Worm (Caenorhabditis elegans) whole organism, late embryonic: Measurements from ENCODE around the gene C55C3.3.
A peak's percentile ranks its signal among the peaks of the same experiment; 100 is the strongest.

Experiments
- C08G9.2 ChIP-seq: sonication (generic microtip); optimal IDR thresholded peaks from 2 replicates; lab custom pipeline; 2016; ENCODE audit warnings: mild to moderate bottlenecking, missing genetic modification characterization, moderate library complexity, missing compliant biosample characterization
- C38D4.7 ChIP-seq: fragments of 200-800 bp; sonication (Bioruptor generic); optimal IDR thresholded peaks from 2 replicates; lab custom pipeline; 2018; ENCODE audit warnings: mild to moderate bottlenecking, missing genetic modification characterization, moderate library complexity, missing compliant biosample characterization
- F13H6.1 ChIP-seq: sonication (generic microtip); optimal IDR thresholded peaks from 2 replicates; lab custom pipeline; 2016; ENCODE audit warnings: missing genetic modification characterization, missing compliant biosample characterization
- T23F11.4 ChIP-seq: fragments of 200-800 bp; sonication (Bioruptor generic); optimal IDR thresholded peaks from 2 replicates; lab custom pipeline; 2018; ENCODE audit warnings: mild to moderate bottlenecking, missing genetic modification characterization, missing compliant biosample characterization
- ahr-1 ChIP-seq: sonication (generic microtip); optimal IDR thresholded peaks from 2 replicates; lab custom pipeline; 2016; ENCODE audit warnings: missing genetic modification characterization, missing compliant biosample characterization
- ama-1 ChIP-seq: fragments of 150-350 bp; optimal IDR thresholded peaks from 2 replicates; lab custom pipeline; 2014
- ceh-14 ChIP-seq: sonication (generic microtip); optimal IDR thresholded peaks from 2 replicates; lab custom pipeline; 2016; ENCODE audit warnings: missing genotype, missing genetic modification characterization, missing compliant biosample characterization
- ceh-18 ChIP-seq: sonication (generic microtip); optimal IDR thresholded peaks from 2 replicates; lab custom pipeline; 2016; ENCODE audit warnings: missing genetic modification characterization, missing compliant biosample characterization
- ceh-19 ChIP-seq: fragments of 200-800 bp; sonication (Bioruptor generic); optimal IDR thresholded peaks from 2 replicates; lab custom pipeline; 2018; ENCODE audit warnings: mild to moderate bottlenecking, missing genetic modification characterization, missing compliant biosample characterization
- ceh-2 ChIP-seq: sonication (generic microtip); optimal IDR thresholded peaks from 2 replicates; lab custom pipeline; 2016; ENCODE audit warnings: missing genotype, missing genetic modification characterization, missing compliant biosample characterization
- ceh-24 ChIP-seq: sonication (generic microtip); optimal IDR thresholded peaks from 2 replicates; lab custom pipeline; 2016; ENCODE audit warnings: mild to moderate bottlenecking, missing genetic modification characterization, missing compliant biosample characterization
- ceh-30 ChIP-seq: fragments of 150-350 bp; optimal IDR thresholded peaks from 2 replicates; lab custom pipeline; 2014; ENCODE audit warnings: missing biosample characterization, missing genetic modification characterization
- ceh-31 ChIP-seq: sonication (generic microtip); optimal IDR thresholded peaks from 2 replicates; lab custom pipeline; 2016; ENCODE audit warnings: missing genetic modification characterization, missing compliant biosample characterization
- ceh-34 ChIP-seq: sonication (generic microtip); optimal IDR thresholded peaks from 2 replicates; lab custom pipeline; 2016; ENCODE audit warnings: mild to moderate bottlenecking, missing genetic modification characterization, missing compliant biosample characterization
- ceh-45 ChIP-seq: fragments of 200-800 bp; sonication (Bioruptor generic); IDR thresholded peaks from 2 replicates; pipeline ENCODE4 v1.3.6; 2022; ENCODE audit warnings: missing genetic modification reagents, missing genetic modification characterization, missing compliant biosample characterization
- ceh-48 ChIP-seq: sonication (generic microtip); optimal IDR thresholded peaks from 2 replicates; lab custom pipeline; 2016; ENCODE audit warnings: missing genetic modification characterization, inconsistent platforms, missing compliant biosample characterization
- dve-1 ChIP-seq: sonication (generic microtip); optimal IDR thresholded peaks from 2 replicates; lab custom pipeline; 2017; ENCODE audit warnings: antibody characterized with exemption, mild to moderate bottlenecking, missing genetic modification characterization, missing compliant biosample characterization
- elt-2 ChIP-seq: sonication (generic microtip); optimal IDR thresholded peaks from 2 replicates; lab custom pipeline; 2016; ENCODE audit warnings: missing genetic modification reagents, missing genetic modification characterization, missing compliant biosample characterization
- eyg-1 ChIP-seq: sonication (generic microtip); optimal IDR thresholded peaks from 2 replicates; lab custom pipeline; 2016; ENCODE audit warnings: missing genotype, missing genetic modification characterization, missing compliant biosample characterization
- fkh-6 ChIP-seq: sonication (generic microtip); optimal IDR thresholded peaks from 2 replicates; lab custom pipeline; 2016; ENCODE audit warnings: missing genetic modification characterization, missing compliant biosample characterization
- hlh-30 ChIP-seq: sonication (generic microtip); optimal IDR thresholded peaks from 2 replicates; lab custom pipeline; 2017; ENCODE audit warnings: antibody characterized with exemption, missing genetic modification characterization, missing compliant biosample characterization; ENCODE audit not compliant: insufficient read depth
- lin-11 ChIP-seq: fragments of 200-800 bp; sonication (Bioruptor generic); optimal IDR thresholded peaks from 2 replicates; lab custom pipeline; 2018; ENCODE audit warnings: mild to moderate bottlenecking, missing genetic modification characterization, missing compliant biosample characterization
- nfya-1 ChIP-seq: sonication (generic microtip); optimal IDR thresholded peaks from 2 replicates; lab custom pipeline; 2017; ENCODE audit warnings: missing genetic modification characterization, mild to moderate bottlenecking, missing compliant biosample characterization, antibody characterized with exemption, moderate library complexity
- nhr-11 ChIP-seq: fragments of 150-350 bp; optimal IDR thresholded peaks from 2 replicates; lab custom pipeline; 2014; ENCODE audit warnings: missing biosample characterization, missing genetic modification characterization
- nhr-232 ChIP-seq: sonication (generic microtip); optimal IDR thresholded peaks from 2 replicates; lab custom pipeline; 2016; ENCODE audit warnings: missing genetic modification characterization, missing compliant biosample characterization
- npax-4 ChIP-seq: sonication (generic microtip); optimal IDR thresholded peaks from 2 replicates; lab custom pipeline; 2016; ENCODE audit warnings: missing genetic modification characterization, missing compliant biosample characterization
- odd-2 ChIP-seq: sonication (generic microtip); optimal IDR thresholded peaks from 2 replicates; lab custom pipeline; 2017; ENCODE audit warnings: antibody characterized with exemption, mild to moderate bottlenecking, missing genetic modification characterization, missing compliant biosample characterization
- pha-4 ChIP-seq: fragments of 150-350 bp; optimal IDR thresholded peaks from 2 replicates; lab custom pipeline; 2018; ENCODE audit warnings: missing biosample characterization, missing genetic modification reagents, missing genetic modification characterization
- pqm-1 ChIP-seq: sonication (generic microtip); optimal IDR thresholded peaks from 2 replicates; lab custom pipeline; 2016; ENCODE audit warnings: missing genetic modification characterization, missing compliant biosample characterization
- ref-2 ChIP-seq: sonication (generic microtip); optimal IDR thresholded peaks from 2 replicates; lab custom pipeline; 2016; ENCODE audit warnings: missing genetic modification characterization, missing compliant biosample characterization
- rnt-1 ChIP-seq: sonication (generic microtip); optimal IDR thresholded peaks from 2 replicates; lab custom pipeline; 2016; ENCODE audit warnings: missing genetic modification characterization, missing compliant biosample characterization
- sdc-2 ChIP-seq: sonication (generic microtip); optimal IDR thresholded peaks from 2 replicates; lab custom pipeline; 2016; ENCODE audit warnings: missing genotype, missing genetic modification characterization, missing compliant biosample characterization
- tbx-2 ChIP-seq: sonication (generic microtip); optimal IDR thresholded peaks from 2 replicates; lab custom pipeline; 2016; ENCODE audit warnings: missing genetic modification characterization, missing compliant biosample characterization
- unc-3 ChIP-seq, 2 experiments: fragments of 200-800 bp in 1 of 2; sonication (Bioruptor generic) in 1 of 2; sonication (generic microtip) in 1 of 2; conservative IDR thresholded peaks in 1 of 2; optimal IDR thresholded peaks in 1 of 2; 2 replicates each; pipeline versions ENCODE4 v1.3.6 to Lab custom; 2016 to 2022; ENCODE audit warnings: missing compliant biosample characterization in 2 of 2, missing genetic modification characterization in 2 of 2, missing genetic modification reagents in 1 of 2
- unc-42 ChIP-seq: sonication (generic microtip); optimal IDR thresholded peaks from 2 replicates; lab custom pipeline; 2016; ENCODE audit warnings: missing genotype, missing genetic modification characterization, missing compliant biosample characterization
- unc-55 ChIP-seq: sonication (generic microtip); optimal IDR thresholded peaks from 2 replicates; lab custom pipeline; 2017; ENCODE audit warnings: missing biosample characterization, missing genetic modification reagents, missing genetic modification characterization
- zip-5 ChIP-seq: sonication (generic microtip); optimal IDR thresholded peaks from 2 replicates; lab custom pipeline; 2016; ENCODE audit warnings: missing genetic modification characterization, missing compliant biosample characterization
- ztf-16 ChIP-seq: sonication (generic microtip); optimal IDR thresholded peaks from 2 replicates; lab custom pipeline; 2017; ENCODE audit warnings: missing genetic modification characterization, missing compliant biosample characterization

Gene C55C3.3

DNA sequence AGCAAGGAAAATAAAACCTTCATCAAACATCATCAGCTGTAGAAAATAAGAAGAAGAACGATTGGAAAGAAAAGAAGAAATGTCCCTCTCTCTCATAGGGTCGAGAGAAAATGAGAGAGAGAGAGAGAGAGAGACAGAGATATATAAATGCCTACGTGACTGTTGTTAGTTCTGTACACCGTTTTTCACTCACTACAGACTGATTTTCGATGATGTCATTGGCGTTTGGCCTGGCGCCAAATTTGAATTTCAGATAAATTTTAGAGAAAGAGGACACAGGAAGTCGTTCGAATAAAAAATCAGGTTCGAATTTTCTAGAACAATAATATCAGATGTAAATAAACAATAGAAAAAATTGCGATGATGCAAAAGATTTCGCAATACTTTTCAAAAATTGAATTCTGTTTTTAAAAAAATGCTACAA is 29.1 kb upstream of the C55C3.3 start (continued):
- TF ChIP-seq fkh-6 (tag; lab: Kevin White, UChicago): no peak
- no peak for TF ChIP-seq ahr-1 (tag; lab: Kevin White, UChicago)
- TF ChIP-seq C38D4.7 (GFP tag; lab: Kevin White, UChicago): no peak
- peak; percentile 60 for TF ChIP-seq dve-1
- no peak for TF ChIP-seq ceh-45 (GFP tag; lab: Robert Waterston, UW)
- no peak for TF ChIP-seq eyg-1
- no peak for TF ChIP-seq ceh-24 (tag; lab: Kevin White, UChicago)
- no peak for TF ChIP-seq ceh-48 (tag; lab: Kevin White, UChicago)
- peak; percentile 22 for TF ChIP-seq nfya-1 (tag; lab: Kevin White, UChicago)
- TF ChIP-seq ref-2 (tag; lab: Kevin White, UChicago): no peak
- no peak for TF ChIP-seq T23F11.4 (GFP tag; lab: Kevin White, UChicago)
- no peak for TF ChIP-seq zip-5 (tag; lab: Kevin White, UChicago)
- TF ChIP-seq lin-11 (tag; lab: Kevin White, UChicago): no peak
- TF ChIP-seq npax-4: no peak
- TF ChIP-seq, all 69 proteins: peak for 4

DNA sequence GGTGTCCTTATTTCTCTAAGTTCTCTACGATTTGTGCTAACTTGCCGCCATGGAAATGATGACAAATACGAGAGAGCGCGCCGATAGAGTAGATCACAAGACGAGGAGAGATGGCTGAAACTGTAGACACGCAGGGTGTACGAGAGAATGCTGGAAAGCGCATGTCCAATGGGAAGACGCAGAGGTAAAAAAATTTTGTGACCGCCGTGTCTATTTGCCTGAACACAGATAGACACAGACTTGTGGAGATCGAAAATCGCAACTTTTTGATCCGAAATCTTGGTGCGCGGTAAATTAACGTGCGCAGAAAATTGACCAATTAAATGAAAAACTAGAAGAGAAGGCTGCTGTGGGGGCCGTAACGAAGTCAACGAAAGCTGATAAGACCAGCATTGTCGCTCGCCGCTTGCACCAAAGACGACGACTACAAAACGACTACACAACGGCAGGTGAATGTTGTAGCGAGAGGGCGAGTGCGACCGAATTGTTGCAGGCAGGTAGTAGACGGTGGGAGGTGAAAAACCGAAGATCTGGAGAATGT is 27.9 kb upstream of the C55C3.3 start:
- peak; percentile 49 for TF ChIP-seq rnt-1 (tag; lab: Kevin White, UChicago)
- TF ChIP-seq dve-1: peak; percentile 35
- TF ChIP-seq ceh-19: peak; percentile 6
- no peak for TF ChIP-seq C38D4.7 (GFP tag; lab: Kevin White, UChicago)
- TF ChIP-seq F13H6.1: peak; percentile 32
- peak; percentile 20 for TF ChIP-seq unc-55 (GFP tag; lab: Kevin White, UChicago)
- TF ChIP-seq nfya-1 (tag; lab: Kevin White, UChicago): peak; percentile 79
- peak; percentile 25 for TF ChIP-seq unc-42 (tag; lab: Kevin White, UChicago)
- TF ChIP-seq eyg-1: no peak
- no peak for TF ChIP-seq unc-3 (GFP tag; conservative IDR thresholded peaks at IDR 0.05; lab: Robert Waterston, UW)
- TF ChIP-seq unc-3 (tag; optimal IDR thresholded peaks at IDR 0.05; lab: Kevin White, UChicago): no peak
- peak; percentile 50 for TF ChIP-seq tbx-2 (tag; lab: Kevin White, UChicago)
- peak; percentile 88 for TF ChIP-seq hlh-30 (tag; lab: Kevin White, UChicago)
- TF ChIP-seq ztf-16 (tag; lab: Kevin White, UChicago): peak; percentile 34
- TF ChIP-seq ceh-34: peak; percentile 43
- TF ChIP-seq ceh-30 (tag; lab: Kevin White, UChicago): peak; percentile 91
- no peak for TF ChIP-seq pqm-1 (tag; lab: Kevin White, UChicago)
- no peak for TF ChIP-seq odd-2 (tag; lab: Kevin White, UChicago)
- TF ChIP-seq ceh-14 (tag; lab: Kevin White, UChicago): peak; percentile 10
- peak; percentile 35 for TF ChIP-seq ceh-31 (tag; lab: Kevin White, UChicago)
- peak; percentile 64 for TF ChIP-seq elt-2 (tag; lab: Kevin White, UChicago)
- TF ChIP-seq pha-4: no peak
- TF ChIP-seq sdc-2 (tag; lab: Kevin White, UChicago): no peak
- peak; percentile 71 for TF ChIP-seq ceh-18 (tag; lab: Kevin White, UChicago)
- TF ChIP-seq nhr-11 (tag; lab: Kevin White, UChicago): no peak
- peak; percentile 46 for TF ChIP-seq ref-2 (tag; lab: Kevin White, UChicago)

DNA sequence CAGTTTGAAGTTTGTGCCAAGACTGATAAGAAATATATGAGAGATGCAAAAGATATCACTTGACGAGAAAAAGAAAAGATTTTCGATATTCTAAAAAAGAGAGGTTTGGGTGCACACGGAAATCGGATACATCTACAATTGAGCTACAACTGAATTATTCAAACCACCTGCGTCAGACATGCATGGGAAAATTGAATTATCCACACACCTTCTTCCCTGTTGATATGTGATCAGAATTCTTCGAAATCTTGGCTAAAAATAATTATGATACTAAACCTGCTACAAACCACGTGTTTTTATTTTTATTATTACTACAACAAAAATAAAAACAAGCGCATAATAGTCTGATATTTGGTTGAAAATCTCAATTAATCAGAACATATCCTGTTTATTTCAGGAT is 26.9 kb upstream of the C55C3.3 start:
- no peak for TF ChIP-seq ama-1 (lab: Kevin White, UChicago)
- no peak for TF ChIP-seq C08G9.2
- TF ChIP-seq ahr-1 (tag; lab: Kevin White, UChicago): no peak
- no peak for TF ChIP-seq ceh-2 (tag; lab: Kevin White, UChicago)
- TF ChIP-seq nhr-11 (tag; lab: Kevin White, UChicago): no peak
- no peak for TF ChIP-seq nhr-232 (tag; lab: Kevin White, UChicago)
